Fruit fly (Drosophila melanogaster): Measurements from ENCODE around the gene CG4558.

The CG4558 gene

DNA sequence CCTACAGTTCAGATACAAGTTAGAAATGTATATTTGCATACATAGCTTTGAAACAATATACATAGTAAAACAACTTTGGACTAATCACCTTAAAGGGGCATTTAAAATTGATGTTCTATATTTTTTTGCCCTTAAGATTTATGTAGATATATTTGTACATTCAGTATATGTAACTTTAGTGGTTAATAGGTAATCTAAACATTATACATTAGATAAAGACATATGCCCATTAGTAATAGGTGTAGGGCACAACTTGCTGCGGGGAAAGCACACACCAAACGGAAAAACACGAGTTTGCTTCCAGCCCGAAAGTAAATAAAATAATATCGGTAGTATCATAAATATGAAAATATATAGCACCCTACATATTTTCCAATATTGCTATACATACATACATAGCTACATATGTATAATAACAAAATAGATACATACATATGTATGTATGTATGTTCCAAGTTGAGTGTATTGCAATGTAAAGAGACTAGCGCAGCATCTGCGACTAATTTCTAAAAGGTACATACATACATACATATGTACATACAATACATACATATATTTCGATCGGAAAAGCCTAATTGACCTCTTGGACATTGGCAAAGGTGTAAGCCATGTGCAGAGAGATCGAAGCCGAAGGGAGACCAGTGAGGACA is 13.8 kb downstream of the CG4558 start, which contains the start of gene CG43736 (continued):
- peak; percentile 95 for TF ChIP-seq NfI (GFP tag; optimal IDR thresholded peaks at IDR 0.05)
- peak; percentile 87 for TF ChIP-seq NC2β (GFP tag; optimal IDR thresholded peaks at IDR 0.05)
- peak; percentile 97 for TF ChIP-seq grau (tag; optimal IDR thresholded peaks at IDR 0.05)
- TF ChIP-seq CG12219 (GFP tag; optimal IDR thresholded peaks at IDR 0.05) = peak; percentile 95
- peak; percentile 94 for TF ChIP-seq Dek (tag; optimal IDR thresholded peaks at IDR 0.05)
- peak in 1 of 2 experiments; percentile 96 for TF ChIP-seq Eip74EF (GFP tag; optimal IDR thresholded peaks at IDR 0.05)
- no peak for TF ChIP-seq knrl (GFP tag; IDR thresholded peaks at IDR 0.05; ENCODE audit: partially characterized antibody)
- no peak for TF ChIP-seq HLHmδ (GFP tag; optimal IDR thresholded peaks at IDR 0.05)
- TF ChIP-seq CG7786 (GFP tag; optimal IDR thresholded peaks at IDR 0.05) = peak; percentile 93
- peak; percentile 79 for TF ChIP-seq ttk (GFP tag; IDR thresholded peaks at IDR 0.05)
- peak; percentile 95 for TF ChIP-seq lmd (GFP tag; IDR thresholded peaks at IDR 0.05)
- TF ChIP-seq so (GFP tag; IDR thresholded peaks at IDR 0.05) = peak; percentile 84
- TF ChIP-seq CG12299 (tag; optimal IDR thresholded peaks at IDR 0.05) = peak; percentile 94
- peak; percentile 92 for TF ChIP-seq chn (GFP tag; optimal IDR thresholded peaks at IDR 0.05)
- TF ChIP-seq rib (GFP tag; IDR thresholded peaks at IDR 0.05) = peak; percentile 70; the same call in 1 of the 2 replicates
- TF ChIP-seq Trl (optimal IDR thresholded peaks at IDR 0.05) = no peak
- TF ChIP-seq Trl (GFP tag; optimal IDR thresholded peaks at IDR 0.05) = peak; percentile 92
- peak; percentile 76 for TF ChIP-seq CG14667 (GFP tag; IDR thresholded peaks at IDR 0.05)
- peak; percentile 79 for TF ChIP-seq peb (GFP tag; IDR thresholded peaks at IDR 0.05)
- no peak for TF ChIP-seq crol (GFP tag; IDR thresholded peaks at IDR 0.05)
- TF ChIP-seq Hr3 (GFP tag; optimal IDR thresholded peaks at IDR 0.05) = peak; percentile 94
- no peak for TF ChIP-seq pros (GFP tag; optimal IDR thresholded peaks at IDR 0.05)
- peak; percentile 95 for TF ChIP-seq CG8388 (GFP tag; optimal IDR thresholded peaks at IDR 0.05)
- peak; percentile 72 for TF ChIP-seq CG7928 (GFP tag; optimal IDR thresholded peaks at IDR 0.05)
- no peak; the same call in 2 of the 3 replicates for TF ChIP-seq gce (GFP tag; IDR thresholded peaks at IDR 0.05)
- TF ChIP-seq CG15011 (GFP tag; optimal IDR thresholded peaks at IDR 0.05) = peak; percentile 95
- TF ChIP-seq CG9932 (GFP tag; IDR thresholded peaks at IDR 0.05) = peak; percentile 83
- TF ChIP-seq CG7357 (GFP tag; IDR thresholded peaks at IDR 0.05) = peak; percentile 78
- TF ChIP-seq Meics (GFP tag; optimal IDR thresholded peaks at IDR 0.05) = peak; percentile 96
- TF ChIP-seq CG17359 (tag; optimal IDR thresholded peaks at IDR 0.05) = peak; percentile 97
- TF ChIP-seq Awh (GFP tag; IDR thresholded peaks at IDR 0.05) = peak; percentile 84; the same call in 1 of the 2 replicates
- peak; percentile 90 for TF ChIP-seq CG12744 (GFP tag; optimal IDR thresholded peaks at IDR 0.05)
- peak; percentile 60 for TF ChIP-seq Sry-δ (GFP tag; optimal IDR thresholded peaks at IDR 0.05)
- peak; percentile 85 for TF ChIP-seq CG1647 (GFP tag; optimal IDR thresholded peaks at IDR 0.05)
- peak; percentile 82 for TF ChIP-seq ci (GFP tag; IDR thresholded peaks at IDR 0.05)
- TF ChIP-seq CG15601 (tag; optimal IDR thresholded peaks at IDR 0.05) = peak; percentile 95
- peak; percentile 85 for TF ChIP-seq vfl (GFP tag; optimal IDR thresholded peaks at IDR 0.05)
- peak; percentile 41; the same call in 1 of the 2 replicates for TF ChIP-seq CG8765 (GFP tag; IDR thresholded peaks at IDR 0.05)
- peak; percentile 96 for TF ChIP-seq CG10209 (GFP tag; optimal IDR thresholded peaks at IDR 0.05)
- peak; percentile 85 for TF ChIP-seq ara (GFP tag; IDR thresholded peaks at IDR 0.05)
- TF ChIP-seq dmrt99B (tag; optimal IDR thresholded peaks at IDR 0.05) = peak; percentile 98
- peak; percentile 78 for TF ChIP-seq CG14050 (GFP tag; IDR thresholded peaks at IDR 0.05)
- TF ChIP-seq odd (GFP tag; optimal IDR thresholded peaks at IDR 0.05) = peak; percentile 93
- TF ChIP-seq emc (GFP tag; optimal IDR thresholded peaks at IDR 0.05) = peak; percentile 87
- TF ChIP-seq tgo (GFP tag; IDR thresholded peaks at IDR 0.05) = peak; percentile 90
- TF ChIP-seq CG10267 (tag; optimal IDR thresholded peaks at IDR 0.05) = peak; percentile 92
- peak; percentile 87 for TF ChIP-seq CG32532 (GFP tag; IDR thresholded peaks at IDR 0.05)
- peak; percentile 92 for TF ChIP-seq CG13894 (tag; optimal IDR thresholded peaks at IDR 0.05)
- peak; percentile 51 for TF ChIP-seq fd102C (GFP tag; optimal IDR thresholded peaks at IDR 0.05)
- peak; percentile 85 for TF ChIP-seq Mad (GFP tag; optimal IDR thresholded peaks at IDR 0.05)

Data from whole organism, embryonic.